Worm (Caenorhabditis elegans): Measurements from ENCODE around the gene fln-2.

The fln-2 gene

ce11 chrX:9372987-9373386 is 24.5 kb upstream of the fln-2 start (continued):
- TF ChIP-seq snpc-4 (tag; optimal IDR thresholded peaks at IDR 0.05) (no peak), aly-2 (tag; optimal IDR thresholded peaks at IDR 0.05) (no peak), pha-4 (GFP tag; IDR thresholded peaks at IDR 0.05) (peak; percentile 84), pha-4 (tag; optimal IDR thresholded peaks at IDR 0.05) (no peak), jun-1 (tag; optimal IDR thresholded peaks at IDR 0.05) (no peak), lim-7 (GFP tag; IDR thresholded peaks at IDR 0.05) (peak; percentile 86), nhr-10 (tag; optimal IDR thresholded peaks at IDR 0.05) (no peak), D1046.2 (GFP tag; IDR thresholded peaks at IDR 0.05) (peak; percentile 79; the same call in 1 of the 2 replicates), zip-2 (tag; optimal IDR thresholded peaks at IDR 0.05) (no peak), nhr-48 (tag; optimal IDR thresholded peaks at IDR 0.05) (peak; percentile 38)

- peak; percentile 45 for TF ChIP-seq fkh-10 (GFP tag; optimal IDR thresholded peaks at IDR 0.05)
- peak; percentile 84 for TF ChIP-seq aha-1 (tag)
- TF ChIP-seq mep-1 (tag; optimal IDR thresholded peaks at IDR 0.05) = no peak
- TF ChIP-seq ces-1 (GFP tag; optimal IDR thresholded peaks at IDR 0.05) = peak; percentile 57
- TF ChIP-seq ctbp-1 (GFP tag; IDR thresholded peaks at IDR 0.05) = peak; percentile 25; the same call in 1 of the 2 replicates
- no peak for TF ChIP-seq lim-7 (GFP tag; IDR thresholded peaks at IDR 0.05)
- no peak for TF ChIP-seq mes-2 (tag; optimal IDR thresholded peaks at IDR 0.05; ENCODE audit: poor library complexity, severe bottlenecking)
These were observed 23.8 kb upstream of the fln-2 start for ce11 chrX:9373729-9374128.

ce11 chrX:9387041-9387440 is 10.5 kb upstream of the fln-2 start, which contains the start of gene C23F12.4:
Gene C23F12.4, plus strand, starts transcription at chrX:9387341.
- TF ChIP-seq unc-62 (GFP tag; optimal IDR thresholded peaks at IDR 0.05 in 1 of 2) (no peak), unc-62 (tag; optimal IDR thresholded peaks at IDR 0.05) (no peak), tag-97 (GFP tag; IDR thresholded peaks at IDR 0.05) (no peak), D1046.2 (GFP tag; IDR thresholded peaks at IDR 0.05) (no peak)

ce11 chrX:9388686-9389085 is 8.8 kb upstream of the fln-2 start:
- TF ChIP-seq php-3 (GFP tag; IDR thresholded peaks at IDR 0.05) (no peak), aha-1 (tag) (peak; percentile 93), hmg-1.1 (GFP tag; IDR thresholded peaks at IDR 0.05) (no peak)

ce11 chrX:9391345-9391744 is 6.2 kb upstream of the fln-2 start, which contains the start of gene C23F12.3:
Gene C23F12.3, plus strand, starts transcription at chrX:9391645.
- TF ChIP-seq dve-1 (tag; optimal IDR thresholded peaks at IDR 0.05; ENCODE audit: insufficient read depth) (no peak), dpl-1 (GFP tag; optimal IDR thresholded peaks at IDR 0.05) (no peak), F37D6.2 (tag; optimal IDR thresholded peaks at IDR 0.05) (no peak), nhr-41 (GFP tag; IDR thresholded peaks at IDR 0.05) (no peak), dmd-8 (GFP tag; IDR thresholded peaks at IDR 0.05) (no peak), nhr-111 (GFP tag; optimal IDR thresholded peaks at IDR 0.05) (no peak), daf-12 (tag; optimal IDR thresholded peaks at IDR 0.05) (no peak), lim-7 (GFP tag; IDR thresholded peaks at IDR 0.05) (no peak), ZK337.2 (GFP tag; IDR thresholded peaks at IDR 0.05) (no peak), ceh-62 (tag; optimal IDR thresholded peaks at IDR 0.05) (no peak), lin-1 (GFP tag; IDR thresholded peaks at IDR 0.05) (no peak), Y105C5A.15 (GFP tag; IDR thresholded peaks at IDR 0.05) (no peak), mep-1 (tag; optimal IDR thresholded peaks at IDR 0.05) (no peak), ceh-82 (tag; optimal IDR thresholded peaks at IDR 0.05) (no peak), skn-1 (tag; optimal IDR thresholded peaks at IDR 0.05) (no peak)

- no peak for TF ChIP-seq pqm-1 (tag; optimal IDR thresholded peaks at IDR 0.05)
- TF ChIP-seq nhr-6 (tag; optimal IDR thresholded peaks at IDR 0.05) = no peak
- no peak for TF ChIP-seq arid-1 (GFP tag; conservative IDR thresholded peaks at IDR 0.05)
- TF ChIP-seq nhr-102 (tag; optimal IDR thresholded peaks at IDR 0.05) = no peak
- TF ChIP-seq fkh-10 (GFP tag; optimal IDR thresholded peaks at IDR 0.05) = no peak
- no peak for TF ChIP-seq set-16 (GFP tag; IDR thresholded peaks at IDR 0.05)
- no peak for TF ChIP-seq lin-29 (GFP tag; IDR thresholded peaks at IDR 0.05)
- TF ChIP-seq nhr-48 (tag; optimal IDR thresholded peaks at IDR 0.05) = no peak
- no peak for TF ChIP-seq lin-13 (GFP tag; optimal IDR thresholded peaks at IDR 0.05)
- no peak for TF ChIP-seq mxl-3 (GFP tag; optimal IDR thresholded peaks at IDR 0.05)
- TF ChIP-seq nhr-42 (GFP tag; IDR thresholded peaks at IDR 0.05) = no peak
- TF ChIP-seq lin-39 (tag; optimal IDR thresholded peaks at IDR 0.05) = no peak
- TF ChIP-seq zfp-2 (tag; optimal IDR thresholded peaks at IDR 0.05) = no peak
- TF ChIP-seq zip-2 (tag; optimal IDR thresholded peaks at IDR 0.05) = no peak
- no peak for TF ChIP-seq nhr-76 (tag; optimal IDR thresholded peaks at IDR 0.05)
These were observed 3.8 kb upstream of the fln-2 start, which contains the start of gene C23F12.9 for ce11 chrX:9393750-9394149. Gene C23F12.9, plus strand, starts transcription at chrX:9394050.
